Worm (Caenorhabditis elegans) whole organism, mixed stage, embryonic: ENCODE measurements around the gene sec-5.

ENCODE experiments used
- M03D4.4 ChIP-seq: sonication (generic microtip); optimal IDR thresholded peaks from 2 replicates; lab custom pipeline; 2017; ENCODE audit warnings: mild to moderate bottlenecking, missing genetic modification characterization, missing compliant biosample characterization
- bed-3 ChIP-seq: fragments of 200-800 bp; sonication (Bioruptor generic); optimal IDR thresholded peaks from 3 replicates; lab custom pipeline; 2018; ENCODE audit warnings: mild to moderate bottlenecking, missing genetic modification characterization, moderate library complexity, missing compliant biosample characterization
- ceh-39 ChIP-seq: fragments of 150-350 bp; optimal IDR thresholded peaks from 2 replicates; lab custom pipeline; 2014; ENCODE audit warnings: missing biosample characterization, missing genetic modification characterization
- ceh-43 ChIP-seq: fragments of 200-800 bp; sonication (Bioruptor generic); optimal IDR thresholded peaks from 2 replicates; lab custom pipeline; 2018; ENCODE audit warnings: mild to moderate bottlenecking, missing genetic modification characterization, moderate library complexity, missing compliant biosample characterization
- ceh-83 ChIP-seq: fragments of 200-800 bp; sonication (Bioruptor generic); optimal IDR thresholded peaks from 2 replicates; lab custom pipeline; 2018; ENCODE audit warnings: mild to moderate bottlenecking, missing genetic modification characterization, missing compliant biosample characterization
- cnd-1 ChIP-seq: fragments of 200-800 bp; sonication (Bioruptor generic); optimal IDR thresholded peaks from 2 replicates; lab custom pipeline; 2018; ENCODE audit warnings: mild to moderate bottlenecking, missing genetic modification characterization, missing compliant biosample characterization
- drap-1 ChIP-seq: fragments of 200-800 bp; sonication (Bioruptor generic); optimal IDR thresholded peaks from 3 replicates; lab custom pipeline; 2018; ENCODE audit warnings: mild to moderate bottlenecking, missing genetic modification characterization, missing compliant biosample characterization
- elt-1 ChIP-seq: sonication (generic microtip); optimal IDR thresholded peaks from 2 replicates; lab custom pipeline; 2017; ENCODE audit warnings: missing genetic modification characterization, mild to moderate bottlenecking, missing compliant biosample characterization, antibody characterized with exemption, moderate library complexity, borderline replicate concordance; ENCODE audit not compliant: insufficient read depth
- flh-1 ChIP-seq: fragments of 200-800 bp; sonication (Bioruptor generic); optimal IDR thresholded peaks from 2 replicates; lab custom pipeline; 2018; ENCODE audit warnings: mild to moderate bottlenecking, missing genetic modification characterization, moderate library complexity, missing compliant biosample characterization
- ham-2 ChIP-seq: fragments of 200-800 bp; sonication (Bioruptor generic); optimal IDR thresholded peaks from 2 replicates; lab custom pipeline; 2018; ENCODE audit warnings: mild to moderate bottlenecking, missing genetic modification characterization, missing compliant biosample characterization
- hlh-1 ChIP-seq: fragments of 150-350 bp; optimal IDR thresholded peaks from 2 replicates; lab custom pipeline; 2014; ENCODE audit warnings: missing biosample characterization, missing genetic modification reagents, missing genetic modification characterization
- lin-32 ChIP-seq: fragments of 200-800 bp; sonication (Bioruptor generic); optimal IDR thresholded peaks from 2 replicates; lab custom pipeline; 2018; ENCODE audit warnings: mild to moderate bottlenecking, missing genetic modification characterization, missing compliant biosample characterization
- mep-1 ChIP-seq: fragments of 150-350 bp; optimal IDR thresholded peaks from 2 replicates; lab custom pipeline; 2017; ENCODE audit warnings: missing biosample characterization, missing genetic modification reagents, missing genetic modification characterization, inconsistent platforms
- mls-2 ChIP-seq: sonication (generic microtip); optimal IDR thresholded peaks from 2 replicates; lab custom pipeline; 2016; ENCODE audit warnings: mild to moderate bottlenecking, missing genetic modification characterization, moderate library complexity, missing compliant biosample characterization
- nhr-12 ChIP-seq: fragments of 150-350 bp; optimal IDR thresholded peaks from 2 replicates; lab custom pipeline; 2014; ENCODE audit warnings: missing biosample characterization, missing genetic modification characterization
- nhr-2 ChIP-seq: fragments of 150-350 bp; optimal IDR thresholded peaks from 2 replicates; lab custom pipeline; 2014; ENCODE audit warnings: missing biosample characterization, missing genetic modification characterization
- nhr-237 ChIP-seq: fragments of 150-350 bp; optimal IDR thresholded peaks from 2 replicates; lab custom pipeline; 2014; ENCODE audit warnings: missing biosample characterization, missing genetic modification characterization
- nhr-28 ChIP-seq: fragments of 150-350 bp; optimal IDR thresholded peaks from 2 replicates; lab custom pipeline; 2014; ENCODE audit warnings: missing biosample characterization, missing genetic modification characterization
- nhr-76 ChIP-seq: sonication (generic microtip); optimal IDR thresholded peaks from 2 replicates; lab custom pipeline; 2017; ENCODE audit warnings: missing biosample characterization, missing genetic modification characterization
- pha-4 ChIP-seq: fragments of 150-350 bp; optimal IDR thresholded peaks from 2 replicates; lab custom pipeline; 2018; ENCODE audit warnings: missing biosample characterization, missing genetic modification reagents, missing genetic modification characterization
- sem-2 ChIP-seq: fragments of 200-800 bp; sonication (Bioruptor generic); optimal IDR thresholded peaks from 2 replicates; lab custom pipeline; 2018; ENCODE audit warnings: mild to moderate bottlenecking, missing genetic modification characterization, missing compliant biosample characterization
- snpc-4 ChIP-seq: fragments of 150-350 bp; optimal IDR thresholded peaks from 2 replicates; lab custom pipeline; 2014; ENCODE audit warnings: missing biosample characterization, missing genetic modification characterization
- sptf-1 ChIP-seq: sonication (generic microtip); optimal IDR thresholded peaks from 2 replicates; lab custom pipeline; 2017; ENCODE audit warnings: mild to moderate bottlenecking, missing genetic modification characterization, moderate library complexity, missing compliant biosample characterization
- tbx-8 ChIP-seq: fragments of 200-800 bp; sonication (Bioruptor generic); optimal IDR thresholded peaks from 2 replicates; lab custom pipeline; 2018; ENCODE audit warnings: mild to moderate bottlenecking, missing genetic modification characterization, moderate library complexity, missing compliant biosample characterization
- unc-120 ChIP-seq: sonication (generic microtip); optimal IDR thresholded peaks from 2 replicates; lab custom pipeline; 2017; ENCODE audit warnings: missing genetic modification characterization, missing compliant biosample characterization; ENCODE audit not compliant: poor library complexity, severe bottlenecking
- unc-39 ChIP-seq: fragments of 150-350 bp; optimal IDR thresholded peaks from 2 replicates; lab custom pipeline; 2014; ENCODE audit warnings: missing biosample characterization, missing genetic modification characterization
- zip-8 ChIP-seq: fragments of 150-350 bp; optimal IDR thresholded peaks from 2 replicates; lab custom pipeline; 2014; ENCODE audit warnings: missing biosample characterization, missing genetic modification characterization
- ztf-11 ChIP-seq: fragments of 150-350 bp; optimal IDR thresholded peaks from 2 replicates; lab custom pipeline; 2014; ENCODE audit warnings: missing biosample characterization, missing genetic modification characterization

sec-5 gene

ce11 chrII:9144366-9144765 is 32.6 kb downstream of the sec-5 start:
- TF ChIP-seq lin-32 (no peak), sem-2 (GFP tag; lab: Kevin White, UChicago) (no peak), ztf-11 (tag; lab: Kevin White, UChicago) (no peak), mep-1 (tag; lab: Kevin White, UChicago) (no peak), M03D4.4 (tag; lab: Kevin White, UChicago) (no peak), sptf-1 (tag; lab: Kevin White, UChicago) (no peak), snpc-4 (no peak), nhr-12 (tag; lab: Kevin White, UChicago) (no peak), zip-8 (no peak)

- no peak for TF ChIP-seq ceh-43 (GFP tag; lab: Kevin White, UChicago)
- no peak for TF ChIP-seq nhr-12 (tag; lab: Kevin White, UChicago)
- no peak for TF ChIP-seq mep-1 (tag; lab: Kevin White, UChicago)
- no peak for TF ChIP-seq pha-4 (tag; lab: Kevin White, UChicago)
- TF ChIP-seq mls-2 (tag; lab: Kevin White, UChicago): no peak
Measured at ce11 chrII:9143795-9144194, 33.2 kb downstream of the sec-5 start.

ce11 chrII:9141110-9141509 is 35.8 kb downstream of the sec-5 start:
- TF ChIP-seq mls-2 (tag; lab: Kevin White, UChicago) (no peak), cnd-1 (tag; lab: Kevin White, UChicago) (no peak), unc-39 (tag; lab: Kevin White, UChicago) (no peak), flh-1 (GFP tag; lab: Kevin White, UChicago) (no peak), nhr-76 (no peak), pha-4 (tag; lab: Kevin White, UChicago) (no peak), ceh-83 (GFP tag; lab: Kevin White, UChicago) (no peak), nhr-28 (tag; lab: Kevin White, UChicago) (no peak), nhr-2 (no peak), drap-1 (GFP tag; lab: Kevin White, UChicago) (no peak), sptf-1 (tag; lab: Kevin White, UChicago) (no peak), zip-8 (no peak), ham-2 (GFP tag; lab: Kevin White, UChicago) (no peak), M03D4.4 (tag; lab: Kevin White, UChicago) (no peak)
- TF ChIP-seq, all 35 proteins: peak for 0

ce11 chrII:9139172-9139700 is 37.7 kb downstream of the sec-5 start, which contains the start of gene Y9C2UA.1:
Gene Y9C2UA.1, plus strand, starts transcription at chrII:9139650.
- TF ChIP-seq elt-1 (tag; lab: Kevin White, UChicago) (no peak), nhr-28 (tag; lab: Kevin White, UChicago) (no peak), M03D4.4 (tag; lab: Kevin White, UChicago) (no peak), flh-1 (GFP tag; lab: Kevin White, UChicago) (no peak), unc-39 (tag; lab: Kevin White, UChicago) (no peak), nhr-237 (tag; lab: Kevin White, UChicago) (no peak), pha-4 (tag; lab: Kevin White, UChicago) (no peak), snpc-4 (no peak)
- TF ChIP-seq, all 35 proteins: peak for 0

ce11 chrII:9137803-9138202 is 39.1 kb downstream of the sec-5 start, which contains the start of gene C16D2.3:
Gene C16D2.3, plus strand, starts transcription at chrII:9138103.
- TF ChIP-seq bed-3 (GFP tag; lab: Kevin White, UChicago): no peak
- TF ChIP-seq unc-39 (tag; lab: Kevin White, UChicago): no peak
- no peak for TF ChIP-seq ceh-83 (GFP tag; lab: Kevin White, UChicago)
- no peak for TF ChIP-seq nhr-76
- TF ChIP-seq unc-120 (tag; lab: Kevin White, UChicago): no peak
- TF ChIP-seq mep-1 (tag; lab: Kevin White, UChicago): no peak
- no peak for TF ChIP-seq flh-1 (GFP tag; lab: Kevin White, UChicago)
- no peak for TF ChIP-seq zip-8
- no peak for TF ChIP-seq ceh-39 (tag; lab: Kevin White, UChicago)
- no peak for TF ChIP-seq cnd-1 (tag; lab: Kevin White, UChicago)
- no peak for TF ChIP-seq sptf-1 (tag; lab: Kevin White, UChicago)
- TF ChIP-seq M03D4.4 (tag; lab: Kevin White, UChicago): no peak
- TF ChIP-seq lin-32: no peak
- TF ChIP-seq tbx-8 (GFP tag; lab: Kevin White, UChicago): no peak
- no peak for TF ChIP-seq hlh-1 (tag; lab: Kevin White, UChicago)
